Worm (Caenorhabditis elegans): ENCODE data around the gene srj-15.

srj-15 gene

ce11 chrV:1989220-1989619 is 24.5 kb upstream of the srj-15 start:
- TF ChIP-seq flt-1 (GFP tag; IDR thresholded peaks at IDR 0.05) (no peak), cog-1 (tag; optimal IDR thresholded peaks at IDR 0.05) (no peak), ref-1 (GFP tag; conservative IDR thresholded peaks at IDR 0.05) (no peak), tab-1 (GFP tag; IDR thresholded peaks at IDR 0.05) (no peak), T22C8.4 (GFP tag; IDR thresholded peaks at IDR 0.05) (no peak), ztf-23 (GFP tag; IDR thresholded peaks at IDR 0.05) (no peak), ztf-29 (GFP tag; IDR thresholded peaks at IDR 0.05) (no peak)

- TF ChIP-seq tab-1 (GFP tag; IDR thresholded peaks at IDR 0.05) = no peak
Measured at ce11 chrV:1986954-1987353, 22.2 kb upstream of the srj-15 start, which contains the start of gene T08B1.1. Gene T08B1.1 (minus strand): TSS chrV:1987045.

ce11 chrV:1978968-1979367 is 14.3 kb upstream of the srj-15 start, which contains the start of gene T08B1.4:
Gene T08B1.4 (plus strand): TSS chrV:1979268.
- no peak for TF ChIP-seq flt-1 (GFP tag; IDR thresholded peaks at IDR 0.05)
- TF ChIP-seq ztf-23 (GFP tag; IDR thresholded peaks at IDR 0.05) = no peak

ce11 chrV:1975049-1975448 is 10.3 kb upstream of the srj-15 start, which contains the start of gene fbxa-201:
Gene fbxa-201 (plus strand): TSS chrV:1975349.
- TF ChIP-seq ref-1 (GFP tag; conservative IDR thresholded peaks at IDR 0.05) (no peak), cog-1 (tag; optimal IDR thresholded peaks at IDR 0.05) (no peak), T22C8.4 (GFP tag; IDR thresholded peaks at IDR 0.05) (no peak), klf-2 (GFP tag; conservative IDR thresholded peaks at IDR 0.05) (no peak), flt-1 (GFP tag; IDR thresholded peaks at IDR 0.05) (no peak)

ce11 chrV:1969690-1970089 is 5.0 kb upstream of the srj-15 start:
- TF ChIP-seq ztf-23 (GFP tag; IDR thresholded peaks at IDR 0.05) = no peak
- no peak for TF ChIP-seq ref-1 (GFP tag; conservative IDR thresholded peaks at IDR 0.05)
- TF ChIP-seq T22C8.4 (GFP tag; IDR thresholded peaks at IDR 0.05) = no peak
- TF ChIP-seq med-1 (GFP tag; optimal IDR thresholded peaks at IDR 0.05; ENCODE audit: insufficient read depth) = no peak
- no peak for TF ChIP-seq tab-1 (GFP tag; IDR thresholded peaks at IDR 0.05)
- no peak for TF ChIP-seq cog-1 (tag; optimal IDR thresholded peaks at IDR 0.05)
- TF ChIP-seq flt-1 (GFP tag; IDR thresholded peaks at IDR 0.05) = no peak
- no peak for TF ChIP-seq klf-2 (GFP tag; conservative IDR thresholded peaks at IDR 0.05)
- TF ChIP-seq ztf-29 (GFP tag; IDR thresholded peaks at IDR 0.05) = no peak

ce11 chrV:1969228-1969627 is 4.5 kb upstream of the srj-15 start, which contains the start of gene acs-3:
Gene acs-3 (plus strand): TSS chrV:1969528.
- TF ChIP-seq ref-1 (GFP tag; conservative IDR thresholded peaks at IDR 0.05) (no peak), T22C8.4 (GFP tag; IDR thresholded peaks at IDR 0.05) (no peak), ztf-23 (GFP tag; IDR thresholded peaks at IDR 0.05) (no peak), flt-1 (GFP tag; IDR thresholded peaks at IDR 0.05) (no peak), ztf-29 (GFP tag; IDR thresholded peaks at IDR 0.05) (no peak), klf-2 (GFP tag; conservative IDR thresholded peaks at IDR 0.05) (no peak), cog-1 (tag; optimal IDR thresholded peaks at IDR 0.05) (no peak), tab-1 (GFP tag; IDR thresholded peaks at IDR 0.05) (no peak)

- TF ChIP-seq flt-1 (GFP tag; IDR thresholded peaks at IDR 0.05) = no peak
- TF ChIP-seq cog-1 (tag; optimal IDR thresholded peaks at IDR 0.05) = no peak
Measured at ce11 chrV:1968809-1969208, 4.1 kb upstream of the srj-15 start.

- no peak for TF ChIP-seq med-1 (GFP tag; optimal IDR thresholded peaks at IDR 0.05; ENCODE audit: insufficient read depth)
- no peak for TF ChIP-seq ztf-23 (GFP tag; IDR thresholded peaks at IDR 0.05)
- no peak for TF ChIP-seq tab-1 (GFP tag; IDR thresholded peaks at IDR 0.05)
- TF ChIP-seq cog-1 (tag; optimal IDR thresholded peaks at IDR 0.05) = no peak
- no peak for TF ChIP-seq flt-1 (GFP tag; IDR thresholded peaks at IDR 0.05)
- no peak for TF ChIP-seq T22C8.4 (GFP tag; IDR thresholded peaks at IDR 0.05)
- no peak for TF ChIP-seq klf-2 (GFP tag; conservative IDR thresholded peaks at IDR 0.05)
- no peak for TF ChIP-seq ref-1 (GFP tag; conservative IDR thresholded peaks at IDR 0.05)
- no peak for TF ChIP-seq ztf-29 (GFP tag; IDR thresholded peaks at IDR 0.05)
Measured at ce11 chrV:1966962-1967361, 2.3 kb upstream of the srj-15 start.

- no peak for TF ChIP-seq T22C8.4 (GFP tag; IDR thresholded peaks at IDR 0.05)
- no peak for TF ChIP-seq ztf-29 (GFP tag; IDR thresholded peaks at IDR 0.05)
- TF ChIP-seq klf-2 (GFP tag; conservative IDR thresholded peaks at IDR 0.05) = no peak
- no peak for TF ChIP-seq med-1 (GFP tag; optimal IDR thresholded peaks at IDR 0.05; ENCODE audit: insufficient read depth)
- TF ChIP-seq flt-1 (GFP tag; IDR thresholded peaks at IDR 0.05) = no peak
- no peak for TF ChIP-seq tab-1 (GFP tag; IDR thresholded peaks at IDR 0.05)
- TF ChIP-seq ref-1 (GFP tag; conservative IDR thresholded peaks at IDR 0.05) = no peak
- TF ChIP-seq ztf-23 (GFP tag; IDR thresholded peaks at IDR 0.05) = no peak
- TF ChIP-seq cog-1 (tag; optimal IDR thresholded peaks at IDR 0.05) = no peak
Measured at ce11 chrV:1961453-1961852, 3.3 kb downstream of the srj-15 start, which contains the start of gene Y40B10B.1. Gene Y40B10B.1 (minus strand): TSS chrV:1961553.

ce11 chrV:1957110-1957509 is 7.6 kb downstream of the srj-15 start, which contains the start of gene fipr-25:
Gene fipr-25 (plus strand): TSS chrV:1957410.
- TF ChIP-seq ztf-29 (GFP tag; IDR thresholded peaks at IDR 0.05) = no peak
- TF ChIP-seq cog-1 (tag; optimal IDR thresholded peaks at IDR 0.05) = no peak
- no peak for TF ChIP-seq tab-1 (GFP tag; IDR thresholded peaks at IDR 0.05)
- no peak for TF ChIP-seq ztf-23 (GFP tag; IDR thresholded peaks at IDR 0.05)
- TF ChIP-seq med-1 (GFP tag; optimal IDR thresholded peaks at IDR 0.05; ENCODE audit: insufficient read depth) = no peak
- no peak for TF ChIP-seq T22C8.4 (GFP tag; IDR thresholded peaks at IDR 0.05)
- no peak for TF ChIP-seq flt-1 (GFP tag; IDR thresholded peaks at IDR 0.05)
- no peak for TF ChIP-seq klf-2 (GFP tag; conservative IDR thresholded peaks at IDR 0.05)

- TF ChIP-seq klf-2 (GFP tag; conservative IDR thresholded peaks at IDR 0.05) = no peak
- no peak for TF ChIP-seq flt-1 (GFP tag; IDR thresholded peaks at IDR 0.05)
- TF ChIP-seq T22C8.4 (GFP tag; IDR thresholded peaks at IDR 0.05) = no peak
- TF ChIP-seq ztf-23 (GFP tag; IDR thresholded peaks at IDR 0.05) = no peak
- no peak for TF ChIP-seq med-1 (GFP tag; optimal IDR thresholded peaks at IDR 0.05; ENCODE audit: insufficient read depth)
- no peak for TF ChIP-seq cog-1 (tag; optimal IDR thresholded peaks at IDR 0.05)
- no peak for TF ChIP-seq ztf-29 (GFP tag; IDR thresholded peaks at IDR 0.05)
- TF ChIP-seq tab-1 (GFP tag; IDR thresholded peaks at IDR 0.05) = no peak
- TF ChIP-seq ref-1 (GFP tag; conservative IDR thresholded peaks at IDR 0.05) = no peak
Measured at ce11 chrV:1955246-1955645, 9.5 kb downstream of the srj-15 start.
